Worm (Caenorhabditis elegans): Measurements from ENCODE around the gene T05A7.6.

DNA sequence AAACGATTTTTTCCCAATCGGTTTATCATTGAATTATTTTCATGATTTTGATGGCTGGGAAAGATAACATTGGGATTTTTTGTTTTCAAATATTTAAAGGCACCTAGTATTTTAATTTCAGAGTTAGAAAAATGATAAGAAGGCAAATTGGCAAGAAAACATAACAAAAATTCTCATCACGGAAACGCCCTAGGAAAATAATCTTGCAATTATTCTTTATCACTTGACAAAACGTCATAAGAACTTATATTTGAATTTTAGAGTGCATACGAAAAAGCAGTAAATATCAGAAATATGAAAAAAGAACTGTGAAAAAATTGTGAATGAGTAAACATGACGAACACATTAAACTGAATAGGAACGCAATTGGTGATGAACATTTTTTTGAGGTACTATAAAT is 14.2 kb downstream of the T05A7.6 start:
- TF ChIP-seq F13C5.2 (tag; optimal IDR thresholded peaks at IDR 0.05) (no peak), ama-1 (optimal IDR thresholded peaks at IDR 0.05) (no peak), sea-1 (GFP tag; conservative IDR thresholded peaks at IDR 0.05) (no peak), ets-7 (tag; optimal IDR thresholded peaks at IDR 0.05) (no peak)
